Fruit fly (Drosophila melanogaster) whole organism, embryonic: ENCODE measurements around the gene CG15337.
A peak's percentile ranks its signal among the peaks of the same experiment; 100 is the strongest.

Experiments
- Adf1 ChIP-seq: fragments of 200-800 bp; sonication (Bioruptor generic); IDR thresholded peaks from 2 replicates; pipeline ENCODE4 v1.3.6; 2022; ENCODE audit warnings: missing biosample characterization, missing genetic modification characterization
- B-H2 ChIP-seq: fragments of 200-800 bp; sonication (Bioruptor generic); optimal IDR thresholded peaks from 2 replicates; lab custom pipeline; 2018; ENCODE audit warnings: missing biosample characterization, mild to moderate bottlenecking, missing genetic modification characterization
- CG10431 ChIP-seq: fragments of 200-800 bp; sonication (Bioruptor generic); optimal IDR thresholded peaks from 3 replicates; lab custom pipeline; 2018; ENCODE audit warnings: missing biosample characterization, mild to moderate bottlenecking, missing genetic modification characterization
- CG11247 ChIP-seq: fragments of 200-800 bp; sonication (Bioruptor generic); IDR thresholded peaks from 2 replicates; pipeline ENCODE4 v1.3.6; 2022; ENCODE audit warnings: missing biosample characterization, missing genetic modification characterization
- CG12219 ChIP-seq: fragments of 200-800 bp; sonication (Bioruptor generic); optimal IDR thresholded peaks from 3 replicates; lab custom pipeline; 2018; ENCODE audit warnings: missing biosample characterization, mild to moderate bottlenecking, missing genetic modification characterization
- CG17328 ChIP-seq: fragments of 200-800 bp; sonication (Bioruptor generic); IDR thresholded peaks from 2 replicates; pipeline ENCODE4 v1.3.6; 2022; ENCODE audit warnings: missing biosample characterization, missing genetic modification characterization
- CG17359 ChIP-seq: fragments of 200-800 bp; sonication (Bioruptor generic); optimal IDR thresholded peaks from 3 replicates; lab custom pipeline; 2018; ENCODE audit warnings: missing biosample characterization, mild to moderate bottlenecking, missing genetic modification characterization, moderate library complexity
- CG18619 ChIP-seq: fragments of 200-800 bp; sonication (Bioruptor generic); optimal IDR thresholded peaks from 3 replicates; lab custom pipeline; 2017; ENCODE audit warnings: missing biosample characterization, mild to moderate bottlenecking, missing genetic modification characterization
- CG2889 ChIP-seq: fragments of 200-800 bp; sonication (Bioruptor generic); IDR thresholded peaks from 3 replicates; pipeline ENCODE4 v1.3.6; 2022; ENCODE audit warnings: missing biosample characterization, missing genetic modification characterization
- CG30403 ChIP-seq: fragments of 200-800 bp; sonication (Bioruptor generic); optimal IDR thresholded peaks from 3 replicates; lab custom pipeline; 2016; ENCODE audit warnings: missing biosample characterization, missing genetic modification characterization
- CG32532 ChIP-seq: fragments of 200-800 bp; sonication (Bioruptor generic); IDR thresholded peaks from 2 replicates; pipeline ENCODE4 v1.3.6; 2022; ENCODE audit warnings: missing biosample characterization, missing genetic modification characterization
- CG34224 ChIP-seq: fragments of 200-800 bp; sonication (Bioruptor generic); IDR thresholded peaks from 3 replicates; pipeline ENCODE4 v1.3.6; 2022; ENCODE audit warnings: missing biosample characterization, missing genetic modification characterization; ENCODE audit not compliant: partially characterized antibody
- CG34422 ChIP-seq: fragments of 200-800 bp; sonication (Bioruptor generic); IDR thresholded peaks from 3 replicates; pipeline ENCODE4 v1.3.6; 2022; ENCODE audit warnings: missing biosample characterization, missing genetic modification characterization
- CG3726 ChIP-seq: fragments of 200-800 bp; sonication (Bioruptor generic); IDR thresholded peaks from 3 replicates; pipeline ENCODE4, ENCODE4 v1.3.6; 2022; ENCODE audit warnings: missing biosample characterization, missing genetic modification characterization
- CG5953 ChIP-seq: fragments of 200-800 bp; sonication (Bioruptor generic); IDR thresholded peaks from 2 replicates; pipeline ENCODE4 v1.3.6; 2022; ENCODE audit warnings: missing biosample characterization, missing genetic modification characterization
- CG6654 ChIP-seq: fragments of 200-800 bp; sonication (Bioruptor generic); optimal IDR thresholded peaks from 2 replicates; lab custom pipeline; 2017; ENCODE audit warnings: missing biosample characterization, mild to moderate bottlenecking, missing genetic modification characterization
- CG7271 ChIP-seq: fragments of 200-800 bp; sonication (Bioruptor generic); optimal IDR thresholded peaks from 2 replicates; lab custom pipeline; 2018; ENCODE audit warnings: missing biosample characterization, mild to moderate bottlenecking, missing genetic modification characterization, moderate library complexity
- Deaf1 ChIP-seq: fragments of 200-800 bp; optimal IDR thresholded peaks from 3 replicates; lab custom pipeline; 2019; ENCODE audit warnings: missing biosample characterization, mild to moderate bottlenecking, missing genetic modification characterization, moderate library complexity
- E2f2 ChIP-seq: fragments of 200-800 bp; sonication (Bioruptor generic); IDR thresholded peaks from 2 replicates; pipeline ENCODE4 v1.3.6; 2022; ENCODE audit warnings: missing biosample characterization, missing genetic modification characterization
- Hr39 ChIP-seq: fragments of >200 bp; optimal IDR thresholded peaks from 2 replicates; lab custom pipeline; 2017
- Hr78 ChIP-seq, 2 experiments: fragments of 200-800 bp in 1 of 2; fragments of >200 bp in 1 of 2; sonication (Bioruptor generic) in 1 of 2; optimal IDR thresholded peaks; 2 replicates each; lab custom pipeline; 2017 to 2019; ENCODE audit warnings: missing biosample characterization in 2 of 2, missing genetic modification characterization in 2 of 2, mild to moderate bottlenecking in 1 of 2, moderate library complexity in 1 of 2
- MBD-R2 ChIP-seq: fragments of 200-800 bp; sonication (Bioruptor generic); IDR thresholded peaks from 2 replicates; pipeline ENCODE4 v1.3.6; 2022; ENCODE audit warnings: missing biosample characterization, missing genetic modification characterization
- NC2α ChIP-seq: fragments of 200-800 bp; sonication (Bioruptor generic); optimal IDR thresholded peaks from 2 replicates; lab custom pipeline; 2016; ENCODE audit warnings: missing biosample characterization, missing genetic modification characterization
- Oli ChIP-seq: fragments of 200-800 bp; sonication (Bioruptor generic); optimal IDR thresholded peaks from 2 replicates; lab custom pipeline; 2018; ENCODE audit warnings: missing biosample characterization, mild to moderate bottlenecking, missing genetic modification characterization, moderate library complexity
- Side ChIP-seq: fragments of 200-800 bp; sonication (Bioruptor generic); optimal IDR thresholded peaks from 2 replicates; lab custom pipeline; 2016; ENCODE audit warnings: missing biosample characterization, missing genetic modification characterization
- abd-A ChIP-seq: fragments of 200-800 bp; sonication (Bioruptor generic); optimal IDR thresholded peaks from 3 replicates; lab custom pipeline; 2019; ENCODE audit warnings: missing biosample characterization, mild to moderate bottlenecking, missing genetic modification characterization, moderate library complexity
- bigmax ChIP-seq: fragments of 200-800 bp; sonication (Bioruptor generic); optimal IDR thresholded peaks from 2 replicates; lab custom pipeline; 2018; ENCODE audit warnings: missing biosample characterization, mild to moderate bottlenecking, missing genetic modification characterization
- cg ChIP-seq: fragments of 200-800 bp; sonication (Bioruptor generic); optimal IDR thresholded peaks from 3 replicates; lab custom pipeline; 2019; ENCODE audit warnings: missing biosample characterization, mild to moderate bottlenecking, missing genetic modification characterization, moderate library complexity
- danr ChIP-seq: fragments of 200-800 bp; sonication (Bioruptor generic); IDR thresholded peaks from 2 replicates; pipeline ENCODE4 v1.3.6; 2022; ENCODE audit warnings: missing biosample characterization, missing genetic modification characterization
- eyg ChIP-seq: fragments of 200-800 bp; sonication (Bioruptor generic); optimal IDR thresholded peaks from 3 replicates; lab custom pipeline; 2016; ENCODE audit warnings: missing biosample characterization, missing genetic modification characterization
- gcm2 ChIP-seq: fragments of 200-800 bp; sonication (Bioruptor generic); optimal IDR thresholded peaks from 2 replicates; lab custom pipeline; 2016; ENCODE audit warnings: missing biosample characterization, missing genetic modification characterization
- grau ChIP-seq: fragments of 200-800 bp; optimal IDR thresholded peaks from 3 replicates; lab custom pipeline; 2019; ENCODE audit warnings: missing biosample characterization, mild to moderate bottlenecking, missing genetic modification characterization, moderate library complexity
- gro ChIP-seq: fragments of 200-800 bp; sonication (Bioruptor generic); optimal IDR thresholded peaks from 2 replicates; lab custom pipeline; 2016; ENCODE audit warnings: missing biosample characterization, missing genetic modification characterization
- gsb-n ChIP-seq: fragments of 200-800 bp; sonication (Bioruptor generic); optimal IDR thresholded peaks from 3 replicates; lab custom pipeline; 2018; ENCODE audit warnings: missing biosample characterization, mild to moderate bottlenecking, missing genetic modification characterization
- gt ChIP-seq: fragments of 200-800 bp; sonication (Bioruptor generic); IDR thresholded peaks from 2 replicates; pipeline ENCODE4 v1.3.6; 2022; ENCODE audit warnings: missing biosample characterization, missing genetic modification characterization
- h ChIP-seq: fragments of >200 bp; optimal IDR thresholded peaks from 2 replicates; lab custom pipeline; 2017
- ham ChIP-seq: fragments of 200-800 bp; sonication (Bioruptor generic); IDR thresholded peaks from 2 replicates; pipeline ENCODE4 v1.3.6; 2022; ENCODE audit warnings: missing biosample characterization, missing genetic modification characterization
- ind ChIP-seq: fragments of 200-800 bp; sonication (Bioruptor generic); optimal IDR thresholded peaks from 3 replicates; lab custom pipeline; 2016; ENCODE audit warnings: missing biosample characterization, missing genetic modification characterization
- kay ChIP-seq: fragments of 200-800 bp; sonication (Bioruptor generic); optimal IDR thresholded peaks from 2 replicates; lab custom pipeline; 2016; ENCODE audit warnings: missing biosample characterization, missing genetic modification characterization
- knrl ChIP-seq: fragments of 200-800 bp; sonication (Bioruptor generic); IDR thresholded peaks from 3 replicates; pipeline ENCODE4 v1.3.6; 2022; ENCODE audit warnings: missing biosample characterization, missing genetic modification characterization; ENCODE audit not compliant: partially characterized antibody
- lbe ChIP-seq: fragments of 200-800 bp; sonication (Bioruptor generic); optimal IDR thresholded peaks from 2 replicates; lab custom pipeline; 2016; ENCODE audit warnings: missing biosample characterization, mild to moderate bottlenecking, missing genetic modification characterization
- ranshi ChIP-seq: fragments of 200-800 bp; sonication (Bioruptor generic); IDR thresholded peaks from 2 replicates; pipeline ENCODE4 v1.3.6; 2022; ENCODE audit warnings: missing biosample characterization, missing genetic modification characterization
- sisA ChIP-seq: fragments of 200-800 bp; sonication (Bioruptor generic); IDR thresholded peaks from 2 replicates; pipeline ENCODE4 v1.3.6; 2022; ENCODE audit warnings: missing biosample characterization, missing genetic modification characterization
- sqz ChIP-seq: fragments of 200-800 bp; sonication (Bioruptor generic); optimal IDR thresholded peaks from 3 replicates; lab custom pipeline; 2018; ENCODE audit warnings: missing biosample characterization, mild to moderate bottlenecking, missing genetic modification characterization
- unc-4 ChIP-seq: fragments of 200-800 bp; sonication (Bioruptor generic); IDR thresholded peaks from 2 replicates; pipeline ENCODE4 v1.3.6; 2022; ENCODE audit warnings: missing biosample characterization, missing genetic modification characterization; ENCODE audit not compliant: partially characterized antibody
- unpg ChIP-seq: fragments of 200-800 bp; sonication (Bioruptor generic); optimal IDR thresholded peaks from 3 replicates; lab custom pipeline; 2018; ENCODE audit warnings: missing biosample characterization, mild to moderate bottlenecking, missing genetic modification characterization, moderate library complexity
- zf30C ChIP-seq: fragments of 200-800 bp; sonication (Bioruptor generic); optimal IDR thresholded peaks from 3 replicates; lab custom pipeline; 2018; ENCODE audit warnings: missing biosample characterization, mild to moderate bottlenecking, missing genetic modification characterization

Gene CG15337

DNA sequence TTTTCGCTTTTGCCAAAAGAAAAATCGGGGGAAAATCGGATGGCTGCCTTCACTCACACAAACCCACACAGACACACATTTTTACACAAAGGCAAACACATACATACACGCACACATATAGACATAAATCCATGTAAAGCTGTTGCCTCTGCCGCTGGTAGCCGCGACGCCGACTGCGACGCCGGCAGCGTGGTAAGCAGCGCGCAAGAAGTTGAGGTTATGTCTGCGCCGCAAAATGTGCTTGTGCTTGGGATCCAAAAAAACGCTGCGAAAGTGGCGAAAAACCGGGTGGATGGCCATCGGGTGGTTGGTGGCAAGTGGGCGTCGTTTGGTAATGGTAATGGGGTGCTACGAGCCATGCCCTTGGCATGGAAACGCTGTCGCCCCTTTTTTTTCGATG lies 20.0 kb downstream of the CG15337 start:
- TF ChIP-seq CG17359 (tag; lab: Kevin White, UChicago) (no peak), kay (GFP tag; lab: Kevin White, UChicago) (no peak), Hr78 (GFP tag; optimal IDR thresholded peaks at IDR 0.05; lab: Kevin White, UChicago) (no peak), lbe (GFP tag; lab: Kevin White, UChicago) (no peak), ind (GFP tag; lab: Kevin White, UChicago) (no peak), grau (tag; lab: Kevin White, UChicago) (no peak), E2f2 (GFP tag; lab: Robert Waterston, UW) (no peak), sisA (GFP tag; lab: Robert Waterston, UW) (no peak), NC2α (no peak), ham (GFP tag; lab: Robert Waterston, UW) (no peak), Oli (tag; lab: Kevin White, UChicago) (no peak), CG34224 (GFP tag; lab: Robert Waterston, UW) (no peak), gt (GFP tag; lab: Robert Waterston, UW) (no peak), gro (GFP tag; lab: Kevin White, UChicago) (no peak), CG12219 (GFP tag; lab: Kevin White, UChicago) (no peak), gsb-n (tag; lab: Kevin White, UChicago) (no peak), bigmax (GFP tag; lab: Kevin White, UChicago) (peak; percentile 83), CG11247 (GFP tag; lab: Robert Waterston, UW) (no peak), Adf1 (GFP tag; lab: Robert Waterston, UW) (peak; percentile 93), Side (GFP tag; lab: Kevin White, UChicago) (no peak), sqz (GFP tag; lab: Kevin White, UChicago) (no peak), CG17328 (no peak), CG7271 (tag; lab: Kevin White, UChicago) (no peak), CG3726 (no peak), h (lab: Kevin White, UChicago) (no peak), CG2889 (no peak), CG6654 (GFP tag; lab: Kevin White, UChicago) (no peak), B-H2 (GFP tag; lab: Kevin White, UChicago) (no peak), cg (peak; percentile 29), CG18619 (no peak), danr (no peak), gcm2 (GFP tag; lab: Kevin White, UChicago) (no peak), unc-4 (GFP tag; lab: Robert Waterston, UW) (no peak), MBD-R2 (GFP tag; lab: Robert Waterston, UW) (no peak), Hr39 (lab: Kevin White, UChicago) (no peak), CG5953 (no peak), Deaf1 (tag; lab: Kevin White, UChicago) (peak; percentile 33), CG32532 (0 out of 2 replicates have a peak, but pooled peaks have one; percentile 16), zf30C (GFP tag; lab: Kevin White, UChicago) (no peak), CG34422 (no peak), CG30403 (GFP tag; lab: Kevin White, UChicago) (no peak), CG10431 (GFP tag; lab: Kevin White, UChicago) (no peak), knrl (GFP tag; lab: Robert Waterston, UW) (no peak), ranshi (GFP tag; lab: Robert Waterston, UW) (no peak), unpg (GFP tag; lab: Kevin White, UChicago) (no peak), abd-A (tag; lab: Kevin White, UChicago) (peak; percentile 46), eyg (GFP tag; lab: Kevin White, UChicago) (no peak)
